Fruit fly (Drosophila melanogaster): ENCODE results near the gene Tmtc1.

Gene Tmtc1

DNA sequence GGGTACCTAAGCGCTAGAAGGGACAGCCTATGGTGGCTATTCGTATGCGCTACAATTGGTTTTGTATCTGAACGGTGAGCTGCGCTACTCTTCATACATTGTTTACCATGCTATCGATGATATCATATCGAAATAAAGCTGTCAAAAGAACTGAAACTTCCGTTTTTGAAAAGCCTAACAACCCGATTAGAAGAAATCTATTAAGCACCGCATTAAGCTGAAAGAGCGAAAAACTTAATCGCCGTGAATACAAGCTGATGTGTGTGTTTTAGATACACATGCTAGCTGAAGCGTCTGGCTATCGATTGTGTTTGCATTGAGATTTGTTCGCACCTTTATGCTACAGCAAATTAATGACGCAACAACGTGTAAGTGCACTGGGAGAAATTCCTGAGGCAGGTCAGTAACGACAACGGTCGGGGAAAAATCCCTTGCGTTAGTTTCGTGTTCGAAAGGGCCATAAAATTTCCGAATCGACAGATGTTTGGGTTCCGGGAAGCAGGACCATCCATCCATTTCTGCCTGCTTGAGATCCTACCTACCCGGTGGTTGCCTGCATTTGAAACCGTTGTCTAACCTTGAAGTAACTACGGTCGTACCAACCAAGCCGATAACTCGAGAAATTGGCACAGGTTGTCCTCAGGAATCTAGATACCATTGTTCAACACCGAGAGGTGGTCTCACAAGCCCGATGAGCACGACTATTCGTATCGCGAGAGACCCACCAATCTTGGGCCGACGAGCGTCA lies 73.0 kb downstream of the Tmtc1 start (continued):
- TF ChIP-seq Hr3 (GFP tag; optimal IDR thresholded peaks at IDR 0.05) = peak; percentile 48
- TF ChIP-seq D19B (GFP tag; optimal IDR thresholded peaks at IDR 0.05) = peak; percentile 79
- TF ChIP-seq Ravus (GFP tag; IDR thresholded peaks at IDR 0.05) = no peak
- peak; percentile 78 for TF ChIP-seq Oli (tag; optimal IDR thresholded peaks at IDR 0.05)
- TF ChIP-seq tll (GFP tag; optimal IDR thresholded peaks at IDR 0.05) = peak in 1 of 2 experiments; percentile 1
- peak; percentile 98 for TF ChIP-seq Med (GFP tag)
- peak; percentile 52 for TF ChIP-seq CG6683 (GFP tag; optimal IDR thresholded peaks at IDR 0.05)
- no peak for TF ChIP-seq Rx (GFP tag; IDR thresholded peaks at IDR 0.05)
- no peak for TF ChIP-seq CG17912 (GFP tag; optimal IDR thresholded peaks at IDR 0.05)
- TF ChIP-seq CG4820 (GFP tag; optimal IDR thresholded peaks at IDR 0.05) = peak; percentile 73
- TF ChIP-seq Hsf (GFP tag; optimal IDR thresholded peaks at IDR 0.05) = peak; percentile 79
- peak; percentile 86 for TF ChIP-seq CG13296 (GFP tag; optimal IDR thresholded peaks at IDR 0.05)
- peak; percentile 48 for TF ChIP-seq CG12942 (GFP tag; optimal IDR thresholded peaks at IDR 0.05)
- TF ChIP-seq CG8089 (GFP tag; optimal IDR thresholded peaks at IDR 0.05) = peak; percentile 73
- TF ChIP-seq CG17829 (tag; optimal IDR thresholded peaks at IDR 0.05) = peak; percentile 83
- no peak for TF ChIP-seq Ada2b (GFP tag; IDR thresholded peaks at IDR 0.05)
- TF ChIP-seq Opbp (GFP tag; IDR thresholded peaks at IDR 0.05; ENCODE audit: partially characterized antibody) = no peak
- no peak for TF ChIP-seq Lim3 (GFP tag; IDR thresholded peaks at IDR 0.05)
- TF ChIP-seq D (optimal IDR thresholded peaks at IDR 0.05) = peak; percentile 39
- peak; percentile 74 for TF ChIP-seq D (GFP tag; optimal IDR thresholded peaks at IDR 0.05)
- TF ChIP-seq CG14050 (GFP tag; IDR thresholded peaks at IDR 0.05) = no peak
- TF ChIP-seq Side (GFP tag; optimal IDR thresholded peaks at IDR 0.05) = peak; percentile 85
- no peak for TF ChIP-seq pita (GFP tag; optimal IDR thresholded peaks at IDR 0.05)
- peak; percentile 74 for TF ChIP-seq Xbp1 (GFP tag; optimal IDR thresholded peaks at IDR 0.05)
- TF ChIP-seq Hr51 (GFP tag; optimal IDR thresholded peaks at IDR 0.05) = peak; percentile 71 to 86
- TF ChIP-seq CG2202 (tag; optimal IDR thresholded peaks at IDR 0.05) = peak; percentile 28
- peak; percentile 72 for TF ChIP-seq CG4424 (GFP tag; optimal IDR thresholded peaks at IDR 0.05)
- peak; percentile 78 for TF ChIP-seq maf-S (GFP tag; optimal IDR thresholded peaks at IDR 0.05)
- TF ChIP-seq CG6765 (GFP tag; optimal IDR thresholded peaks at IDR 0.05) = peak; percentile 68
- no peak for TF ChIP-seq Nf-YA (GFP tag; IDR thresholded peaks at IDR 0.05)
- TF ChIP-seq CG2875 (GFP tag; optimal IDR thresholded peaks at IDR 0.05) = peak; percentile 56
- TF ChIP-seq CG1233 (GFP tag; optimal IDR thresholded peaks at IDR 0.05) = peak; percentile 81
- peak; percentile 75 for TF ChIP-seq HLH54F (GFP tag; optimal IDR thresholded peaks at IDR 0.05)
- TF ChIP-seq CG2129 (GFP tag; IDR thresholded peaks at IDR 0.05; ENCODE audit: partially characterized antibody) = no peak
- peak; percentile 32 for TF ChIP-seq CG17802 (tag; optimal IDR thresholded peaks at IDR 0.05)
- TF ChIP-seq Fer3 (tag; optimal IDR thresholded peaks at IDR 0.05) = peak; percentile 88
- TF ChIP-seq CG3726 (GFP tag; IDR thresholded peaks at IDR 0.05) = no peak
- TF ChIP-seq emc (GFP tag; optimal IDR thresholded peaks at IDR 0.05) = peak; percentile 62
- TF ChIP-seq kni (GFP tag; optimal IDR thresholded peaks at IDR 0.05) = peak; percentile 66
- TF ChIP-seq cwo (GFP tag; optimal IDR thresholded peaks at IDR 0.05) = peak; percentile 88
- TF ChIP-seq CG15269 (tag; optimal IDR thresholded peaks at IDR 0.05) = peak; percentile 89
- no peak for TF ChIP-seq CG17361 (GFP tag; IDR thresholded peaks at IDR 0.05)
- peak; percentile 31 for TF ChIP-seq pros (GFP tag; optimal IDR thresholded peaks at IDR 0.05)
- peak; percentile 12 for TF ChIP-seq tio (GFP tag; optimal IDR thresholded peaks at IDR 0.05)
- peak; percentile 16 for TF ChIP-seq trh (GFP tag; optimal IDR thresholded peaks at IDR 0.05)
- no peak for TF ChIP-seq CG43689 (GFP tag; IDR thresholded peaks at IDR 0.05)
- no peak for TF ChIP-seq Doc3 (GFP tag; IDR thresholded peaks at IDR 0.05; ENCODE audit: partially characterized antibody)
- TF ChIP-seq odd (GFP tag; optimal IDR thresholded peaks at IDR 0.05) = peak; percentile 67
- no peak for TF ChIP-seq CG15073 (GFP tag; optimal IDR thresholded peaks at IDR 0.05)
